Fruit fly (Drosophila melanogaster): ENCODE data around the gene CG15533.

- TF ChIP-seq CG5204 (GFP tag; optimal IDR thresholded peaks at IDR 0.05) (no peak), Mnt (GFP tag; optimal IDR thresholded peaks at IDR 0.05) (no peak), cnc (optimal IDR thresholded peaks at IDR 0.05) (no peak), Hr96 (GFP tag; optimal IDR thresholded peaks at IDR 0.05) (no peak), CG11617 (GFP tag; optimal IDR thresholded peaks at IDR 0.05) (no peak), CG1620 (GFP tag; optimal IDR thresholded peaks at IDR 0.05) (no peak), CG7045 (GFP tag; optimal IDR thresholded peaks at IDR 0.05) (no peak), CG14711 (tag; optimal IDR thresholded peaks at IDR 0.05) (no peak)
Observed at dm6 chr3R:30476367-30476766, 47.7 kb downstream of the CG15533 start, which contains the start of gene spdo.
